Worm (Caenorhabditis elegans): ENCODE results near the gene C33F10.12.

DNA sequence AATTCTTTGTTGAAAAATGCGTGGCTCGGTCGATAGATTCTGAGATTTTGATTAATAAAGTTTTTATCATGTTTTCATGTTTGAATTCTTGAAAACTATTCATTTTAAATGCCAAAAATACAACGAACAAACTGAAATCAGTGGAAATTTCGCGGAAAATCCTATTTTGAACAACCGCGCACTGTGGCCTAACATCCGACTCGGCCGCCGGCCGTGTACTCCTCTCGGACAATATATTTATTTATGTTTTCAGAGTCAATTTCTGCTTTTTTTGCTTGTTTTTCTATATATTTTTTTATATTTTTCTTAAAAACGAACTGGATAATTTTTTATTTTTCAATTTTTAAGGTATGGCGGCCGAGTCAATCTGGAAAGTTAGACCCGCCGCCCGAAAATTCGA is 46.3 kb downstream of the C33F10.12 start, which contains the start of gene F26G1.1:
- peak; percentile 64 for TF ChIP-seq Y116A8C.19 (tag; optimal IDR thresholded peaks at IDR 0.05; ENCODE audit: borderline replicate concordance)
- peak; percentile 75 for TF ChIP-seq nhr-20 (tag; optimal IDR thresholded peaks at IDR 0.05)
- no peak for TF ChIP-seq ama-1 (optimal IDR thresholded peaks at IDR 0.05)
- TF ChIP-seq blmp-1 (tag; optimal IDR thresholded peaks at IDR 0.05), result peak; percentile 46
- TF ChIP-seq dpl-1 (GFP tag; optimal IDR thresholded peaks at IDR 0.05), result peak; percentile 84 to 93 (median 92)
- TF ChIP-seq unc-130 (tag; optimal IDR thresholded peaks at IDR 0.05), result peak; percentile 54
- TF ChIP-seq unc-30 (tag; optimal IDR thresholded peaks at IDR 0.05), result no peak
- no peak for TF ChIP-seq jun-1 (tag; optimal IDR thresholded peaks at IDR 0.05)
- TF ChIP-seq unc-62 (GFP tag; optimal IDR thresholded peaks at IDR 0.05), result no peak
- TF ChIP-seq mab-9 (GFP tag; IDR thresholded peaks at IDR 0.05), result peak; percentile 76
- no peak for TF ChIP-seq hpl-2 (GFP tag; optimal IDR thresholded peaks at IDR 0.05)

Data from whole organism, L1 larva.